Fruit fly (Drosophila melanogaster) whole organism, adult: ENCODE measurements around the gene CG13920.

ENCODE experiments used
- bab1 ChIP-seq: fragments of 200-800 bp; sonication (Bioruptor generic); optimal IDR thresholded peaks from 3 replicates; lab custom pipeline; 2019; ENCODE audit warnings: missing biosample characterization, mild to moderate bottlenecking, missing genetic modification characterization, moderate library complexity
- kay ChIP-seq: fragments of 200-800 bp; sonication (Bioruptor generic); peaks from one replicate; lab custom pipeline; 2016; ENCODE audit warnings: missing biosample characterization, missing genetic modification characterization, borderline replicate concordance
- pad ChIP-seq: fragments of 200-800 bp; sonication (Bioruptor generic); optimal IDR thresholded peaks from 3 replicates; lab custom pipeline; 2017; ENCODE audit warnings: missing biosample characterization, missing genetic modification characterization, mild to moderate bottlenecking, moderate library complexity, missing genetic modification reagents

- TF ChIP-seq bab1 (GFP tag; lab: Kevin White, UChicago) (no peak), kay (GFP tag; lab: Kevin White, UChicago) (no peak), pad (no peak)
These were observed 34.2 kb upstream of the CG13920 start for dm6 chr3L:1614465-1615084.
